Worm (Caenorhabditis elegans): ENCODE measurements around the gene srt-24.

ce11 chrIV:715433-715832 is 15.4 kb downstream of the srt-24 start:
- TF ChIP-seq unc-86 (tag; optimal IDR thresholded peaks at IDR 0.05): no peak
- TF ChIP-seq ceh-45 (GFP tag; IDR thresholded peaks at IDR 0.05): no peak
- TF ChIP-seq ama-1 (optimal IDR thresholded peaks at IDR 0.05): no peak
- no peak for TF ChIP-seq pha-4 (tag; optimal IDR thresholded peaks at IDR 0.05)
- no peak for TF ChIP-seq fkh-10 (GFP tag; optimal IDR thresholded peaks at IDR 0.05)
- no peak for TF ChIP-seq nhr-11 (tag; optimal IDR thresholded peaks at IDR 0.05)
- TF ChIP-seq hlh-15 (tag; optimal IDR thresholded peaks at IDR 0.05): no peak
- TF ChIP-seq ref-2 (tag; optimal IDR thresholded peaks at IDR 0.05): no peak

All from whole organism, late embryonic.